Worm (Caenorhabditis elegans): Measurements from ENCODE around the gene C18F10.2.

DNA sequence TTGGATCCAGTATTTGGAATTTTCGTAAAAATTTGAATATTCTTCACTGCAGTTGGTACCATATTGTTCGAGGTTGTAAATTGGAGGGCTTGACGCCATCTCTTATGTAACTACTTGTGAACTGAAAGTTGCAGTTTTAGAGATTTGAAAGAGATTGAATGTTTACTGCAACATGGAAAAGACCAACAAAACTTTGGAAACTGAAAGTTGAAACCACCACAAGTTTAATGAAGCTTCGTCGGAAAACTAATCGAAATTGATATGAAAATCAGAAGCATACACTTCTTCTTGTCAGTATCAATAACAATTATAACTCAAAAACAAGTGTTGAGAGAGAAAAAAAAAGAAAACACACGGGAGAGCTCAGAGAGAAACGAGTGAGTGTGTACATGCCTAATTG, 4.9 kb upstream of the C18F10.2 start, which contains the start of gene srg-7:
- TF ChIP-seq ZK546.5 (tag; optimal IDR thresholded peaks at IDR 0.05) (no peak), nhr-25 (tag; optimal IDR thresholded peaks at IDR 0.05) (no peak), egl-27 (tag; optimal IDR thresholded peaks at IDR 0.05) (no peak), lin-13 (GFP tag; optimal IDR thresholded peaks at IDR 0.05) (no peak), nhr-10 (tag; optimal IDR thresholded peaks at IDR 0.05) (no peak), aly-2 (tag; optimal IDR thresholded peaks at IDR 0.05) (no peak), mab-5 (tag; optimal IDR thresholded peaks at IDR 0.05) (no peak)
